Worm (Caenorhabditis elegans): ENCODE results near the gene nhr-176.

Gene nhr-176

ce11 chrV:16045837-16046236, 25.3 kb upstream of the nhr-176 start, which contains the start of gene T10C6.15:
Gene T10C6.15, minus strand, starts transcription at chrV:16045940.
- TF ChIP-seq lin-13 (tag; optimal IDR thresholded peaks at IDR 0.05) = no peak
- TF ChIP-seq blmp-1 (tag; optimal IDR thresholded peaks at IDR 0.05) = no peak
- no peak for TF ChIP-seq mep-1 (tag; optimal IDR thresholded peaks at IDR 0.05)
- no peak for TF ChIP-seq lsy-2 (tag; optimal IDR thresholded peaks at IDR 0.05)
- TF ChIP-seq zip-8 (tag; optimal IDR thresholded peaks at IDR 0.05) = no peak
- TF ChIP-seq pha-4 (tag; optimal IDR thresholded peaks at IDR 0.05) = no peak
- no peak for TF ChIP-seq M03D4.4 (tag; optimal IDR thresholded peaks at IDR 0.05)
- no peak for TF ChIP-seq nhr-28 (tag; optimal IDR thresholded peaks at IDR 0.05)
- TF ChIP-seq hlh-1 (tag; optimal IDR thresholded peaks at IDR 0.05) = no peak
- no peak for TF ChIP-seq cnd-1 (tag; optimal IDR thresholded peaks at IDR 0.05)
- TF ChIP-seq nhr-237 (tag; optimal IDR thresholded peaks at IDR 0.05) = no peak
- TF ChIP-seq ceh-43 (GFP tag; optimal IDR thresholded peaks at IDR 0.05) = no peak
- no peak for TF ChIP-seq sem-2 (GFP tag; optimal IDR thresholded peaks at IDR 0.05)
- no peak for TF ChIP-seq ceh-39 (tag; optimal IDR thresholded peaks at IDR 0.05)
- no peak for TF ChIP-seq lin-32 (GFP tag; optimal IDR thresholded peaks at IDR 0.05)
- no peak for TF ChIP-seq ztf-11 (tag; optimal IDR thresholded peaks at IDR 0.05)

ce11 chrV:16046573-16046972, 24.6 kb upstream of the nhr-176 start, which contains the start of gene ZK285.2:
Gene ZK285.2, plus strand, starts transcription at chrV:16046873.
- no peak for TF ChIP-seq nhr-28 (tag; optimal IDR thresholded peaks at IDR 0.05)
- no peak for TF ChIP-seq lin-13 (tag; optimal IDR thresholded peaks at IDR 0.05)
- TF ChIP-seq mab-5 (tag; optimal IDR thresholded peaks at IDR 0.05) = no peak

ce11 chrV:16047052-16047451, 24.1 kb upstream of the nhr-176 start:
- TF ChIP-seq ceh-39 (tag; optimal IDR thresholded peaks at IDR 0.05) = no peak
- no peak for TF ChIP-seq ces-1 (GFP tag; optimal IDR thresholded peaks at IDR 0.05)
- no peak for TF ChIP-seq sptf-1 (tag; optimal IDR thresholded peaks at IDR 0.05)
- TF ChIP-seq nhr-237 (tag; optimal IDR thresholded peaks at IDR 0.05) = no peak
- no peak for TF ChIP-seq cnd-1 (tag; optimal IDR thresholded peaks at IDR 0.05)
- TF ChIP-seq unc-39 (tag; optimal IDR thresholded peaks at IDR 0.05) = no peak
- TF ChIP-seq ham-2 (GFP tag; optimal IDR thresholded peaks at IDR 0.05) = no peak
- no peak for TF ChIP-seq pha-4 (tag; optimal IDR thresholded peaks at IDR 0.05)
- no peak for TF ChIP-seq blmp-1 (tag; optimal IDR thresholded peaks at IDR 0.05)
- TF ChIP-seq mep-1 (tag; optimal IDR thresholded peaks at IDR 0.05) = no peak
- no peak for TF ChIP-seq tbx-8 (GFP tag; optimal IDR thresholded peaks at IDR 0.05)

DNA sequence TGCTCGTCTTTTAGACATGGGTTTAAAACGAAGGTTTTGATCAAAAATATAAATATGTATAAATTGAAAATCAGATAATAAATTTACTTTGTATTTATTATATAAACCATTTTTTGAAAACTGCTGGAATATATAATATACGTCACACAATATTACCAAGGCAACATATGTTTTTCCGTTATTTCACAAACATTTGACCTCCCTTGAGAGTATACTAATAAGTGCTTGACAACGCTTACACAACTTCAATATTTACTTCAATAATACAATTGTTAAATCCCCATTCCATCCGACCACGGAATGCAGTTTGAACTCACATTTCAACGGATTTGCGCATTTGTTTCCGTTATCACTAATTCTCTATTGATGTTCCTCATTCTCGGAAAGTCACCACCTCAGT, 23.6 kb upstream of the nhr-176 start, which contains the start of gene str-198:
str-198 (plus strand) TSS at position 301 of the 400 bp plus-strand sequence.
- no peak for TF ChIP-seq nhr-237 (tag; optimal IDR thresholded peaks at IDR 0.05)

DNA sequence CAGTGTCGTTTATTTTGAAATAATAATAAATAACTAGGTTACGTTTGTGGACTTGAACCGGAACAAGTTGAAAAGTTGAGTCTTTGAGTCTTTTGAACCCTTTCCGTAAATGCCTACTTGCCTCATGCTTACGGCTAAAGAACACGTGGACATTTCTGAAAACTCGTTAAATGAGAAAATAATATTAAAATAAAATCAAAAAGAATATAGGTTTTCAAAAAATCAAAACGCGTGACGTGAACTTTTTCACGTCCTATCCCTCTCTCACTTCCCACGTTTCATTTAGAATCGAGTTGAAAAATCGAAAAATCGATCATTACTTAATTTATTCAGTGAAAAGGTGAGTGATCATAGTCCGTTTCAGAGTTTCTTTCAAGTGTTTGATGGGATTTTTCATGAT, 21.9 kb upstream of the nhr-176 start, which contains the start of gene best-12:
best-12 (plus strand) TSS at position 301 of the 400 bp plus-strand sequence.
- no peak for TF ChIP-seq unc-62 (GFP tag; optimal IDR thresholded peaks at IDR 0.05)
- TF ChIP-seq hlh-1 (tag; optimal IDR thresholded peaks at IDR 0.05) = no peak
- no peak for TF ChIP-seq mab-5 (tag; optimal IDR thresholded peaks at IDR 0.05)
- TF ChIP-seq zip-8 (tag; optimal IDR thresholded peaks at IDR 0.05) = no peak
- no peak for TF ChIP-seq cnd-1 (tag; optimal IDR thresholded peaks at IDR 0.05)
- TF ChIP-seq mep-1 (tag; optimal IDR thresholded peaks at IDR 0.05) = no peak
- TF ChIP-seq nhr-12 (tag; optimal IDR thresholded peaks at IDR 0.05) = no peak
- no peak for TF ChIP-seq unc-120 (tag; optimal IDR thresholded peaks at IDR 0.05; ENCODE audit: poor library complexity, severe bottlenecking)
- TF ChIP-seq nhr-237 (tag; optimal IDR thresholded peaks at IDR 0.05) = no peak
- no peak for TF ChIP-seq flh-1 (GFP tag; optimal IDR thresholded peaks at IDR 0.05)
- no peak for TF ChIP-seq ceh-83 (GFP tag; optimal IDR thresholded peaks at IDR 0.05)
- no peak for TF ChIP-seq unc-39 (tag; optimal IDR thresholded peaks at IDR 0.05)

- TF ChIP-seq hlh-1 (tag; optimal IDR thresholded peaks at IDR 0.05) = no peak
Observed at ce11 chrV:16053373-16053772, 17.8 kb upstream of the nhr-176 start, which contains the start of gene F14H3.3. Gene F14H3.3, minus strand, starts transcription at chrV:16053473.

ce11 chrV:16055031-16055430, 16.1 kb upstream of the nhr-176 start, which contains the start of gene F14H3.4:
Gene F14H3.4, minus strand, starts transcription at chrV:16055072.
- no peak for TF ChIP-seq pha-4 (tag; optimal IDR thresholded peaks at IDR 0.05)
